Worm (Caenorhabditis elegans) whole organism, young adult: ENCODE measurements around the gene tag-290.

ENCODE experiments used
- B0261.1 ChIP-seq: sonication (generic microtip); optimal IDR thresholded peaks from 2 replicates; lab custom pipeline; 2016; ENCODE audit warnings: mild to moderate bottlenecking, missing genetic modification characterization, moderate library complexity, missing compliant biosample characterization
- C06A6.2 ChIP-seq: fragments of 200-800 bp; sonication (Bioruptor generic); conservative IDR thresholded peaks from 2 replicates; pipeline ENCODE4 v1.3.6; 2022; ENCODE audit warnings: missing genetic modification characterization, missing compliant biosample characterization
- D2030.7 ChIP-seq: fragments of 200-800 bp; sonication (Bioruptor generic); IDR thresholded peaks from 2 replicates; pipeline ENCODE4 v1.3.6; 2022; ENCODE audit warnings: missing genetic modification reagents, missing genetic modification characterization, missing compliant biosample characterization
- F10E7.11 ChIP-seq: sonication (generic microtip); optimal IDR thresholded peaks from 2 replicates; lab custom pipeline; 2017; ENCODE audit warnings: mild to moderate bottlenecking, missing genetic modification characterization, moderate library complexity, missing compliant biosample characterization
- F49E8.2 ChIP-seq: sonication (generic microtip); optimal IDR thresholded peaks from 3 replicates; lab custom pipeline; 2017; ENCODE audit warnings: missing genetic modification characterization, mild to moderate bottlenecking, missing compliant biosample characterization, antibody characterized with exemption, moderate library complexity; ENCODE audit not compliant: insufficient read depth
- F55B11.4 ChIP-seq: sonication (generic microtip); optimal IDR thresholded peaks from 2 replicates; lab custom pipeline; 2016; ENCODE audit warnings: missing compliant biosample characterization, missing genetic modification characterization, borderline replicate concordance; ENCODE audit not compliant: insufficient read depth
- F57A8.1 ChIP-seq: fragments of 200-800 bp; sonication (Bioruptor generic); optimal IDR thresholded peaks from 2 replicates; lab custom pipeline; 2018; ENCODE audit warnings: mild to moderate bottlenecking, missing genetic modification characterization, moderate library complexity, missing compliant biosample characterization
- K11D2.4 ChIP-seq: fragments of 200-800 bp; sonication (Bioruptor generic); IDR thresholded peaks from 2 replicates; pipeline ENCODE4 v1.3.6; 2022; ENCODE audit warnings: missing genetic modification reagents, missing genetic modification characterization, missing compliant biosample characterization
- T07F8.4 ChIP-seq: sonication (generic microtip); optimal IDR thresholded peaks from 2 replicates; lab custom pipeline; 2016; ENCODE audit warnings: mild to moderate bottlenecking, missing genetic modification characterization, moderate library complexity, missing compliant biosample characterization
- Y67H2A.10 ChIP-seq: fragments of 200-800 bp; sonication (Bioruptor generic); conservative IDR thresholded peaks from 2 replicates; pipeline ENCODE4 v1.3.6; 2022; ENCODE audit warnings: missing genetic modification reagents, missing genetic modification characterization, missing compliant biosample characterization
- ZK185.1 ChIP-seq: sonication (generic microtip); optimal IDR thresholded peaks from 2 replicates; lab custom pipeline; 2016; ENCODE audit warnings: mild to moderate bottlenecking, missing genetic modification characterization, missing compliant biosample characterization; ENCODE audit not compliant: poor library complexity, severe bottlenecking
- ama-1 ChIP-seq, 3 experiments: fragments of 150-350 bp in 1 of 3; sonication (generic microtip) in 2 of 3; optimal IDR thresholded peaks; 2 replicates each; lab custom pipeline; 2014 to 2018; ENCODE audit warnings: missing biosample characterization in 2 of 3, missing genetic modification characterization in 2 of 3, missing genetic modification reagents in 2 of 3
- aptf-2 ChIP-seq: fragments of 200-800 bp; sonication (Bioruptor generic); conservative IDR thresholded peaks from 2 replicates; pipeline ENCODE4 v1.3.6; 2022; ENCODE audit warnings: missing genetic modification reagents, missing genetic modification characterization, missing compliant biosample characterization
- aptf-3 ChIP-seq: fragments of 200-800 bp; sonication (Bioruptor generic); IDR thresholded peaks from 2 replicates; pipeline ENCODE4 v1.3.6; 2022; ENCODE audit warnings: missing genetic modification characterization, missing compliant biosample characterization
- atf-7 ChIP-seq: sonication (generic microtip); optimal IDR thresholded peaks from 2 replicates; lab custom pipeline; 2017; ENCODE audit warnings: mild to moderate bottlenecking, missing genetic modification characterization, missing compliant biosample characterization
- athp-1 ChIP-seq: sonication (generic microtip); optimal IDR thresholded peaks from 2 replicates; lab custom pipeline; 2017; ENCODE audit warnings: mild to moderate bottlenecking, missing genetic modification characterization, missing compliant biosample characterization
- attf-5 ChIP-seq: fragments of 200-800 bp; sonication (Bioruptor generic); optimal IDR thresholded peaks from 2 replicates; lab custom pipeline; 2018; ENCODE audit warnings: mild to moderate bottlenecking, missing genetic modification characterization, missing compliant biosample characterization
- attf-6 ChIP-seq: fragments of 200-800 bp; sonication (Bioruptor generic); IDR thresholded peaks from 2 replicates; pipeline ENCODE4 v1.3.6; 2022; ENCODE audit warnings: missing genetic modification reagents, missing genetic modification characterization, missing compliant biosample characterization
- cebp-2 ChIP-seq: fragments of 200-800 bp; sonication (Bioruptor generic); IDR thresholded peaks from 2 replicates; pipeline ENCODE4 v1.3.6; 2022; ENCODE audit warnings: missing genetic modification characterization, missing compliant biosample characterization
- ceh-100 ChIP-seq: fragments of 200-800 bp; sonication (Bioruptor generic); IDR thresholded peaks from 2 replicates; pipeline ENCODE4 v1.3.6; 2022; ENCODE audit warnings: missing genetic modification reagents, missing genetic modification characterization, missing compliant biosample characterization
- ceh-91 ChIP-seq: fragments of 200-800 bp; sonication (Bioruptor generic); IDR thresholded peaks from 2 replicates; pipeline ENCODE4 v1.3.6; 2022; ENCODE audit warnings: missing genetic modification reagents, missing genetic modification characterization, missing compliant biosample characterization
- chd-7 ChIP-seq: sonication (generic microtip); optimal IDR thresholded peaks from 2 replicates; lab custom pipeline; 2016; ENCODE audit warnings: mild to moderate bottlenecking, missing genetic modification characterization, moderate library complexity, missing compliant biosample characterization
- dox-1 ChIP-seq: fragments of 200-800 bp; sonication (Bioruptor generic); IDR thresholded peaks from 2 replicates; pipeline ENCODE4 v1.3.6; 2022; ENCODE audit warnings: missing genetic modification reagents, missing genetic modification characterization, missing compliant biosample characterization
- dpff-1 ChIP-seq: sonication (generic microtip); optimal IDR thresholded peaks from 2 replicates; lab custom pipeline; 2017; ENCODE audit warnings: mild to moderate bottlenecking, missing genetic modification characterization, missing compliant biosample characterization
- egl-18 ChIP-seq: fragments of 200-800 bp; sonication (Bioruptor generic); IDR thresholded peaks from 2 replicates; pipeline ENCODE4 v1.3.6; 2022; ENCODE audit warnings: missing genetic modification reagents, missing genetic modification characterization, missing compliant biosample characterization
- egl-44 ChIP-seq: fragments of 200-800 bp; sonication (Bioruptor generic); IDR thresholded peaks from 2 replicates; pipeline ENCODE4 v1.3.6; 2022; ENCODE audit warnings: missing genetic modification reagents, missing genetic modification characterization, missing compliant biosample characterization
- egrh-3 ChIP-seq: fragments of 200-800 bp; sonication (Bioruptor generic); IDR thresholded peaks from 2 replicates; pipeline ENCODE4 v1.3.6; 2022; ENCODE audit warnings: missing genetic modification reagents, missing genetic modification characterization, missing compliant biosample characterization
- let-526 ChIP-seq: fragments of 200-800 bp; sonication (Bioruptor generic); IDR thresholded peaks from 2 replicates; pipeline ENCODE4 v1.3.6; 2022; ENCODE audit warnings: missing genetic modification reagents, missing genetic modification characterization, missing compliant biosample characterization
- lin-26 ChIP-seq: fragments of 200-800 bp; sonication (Bioruptor generic); IDR thresholded peaks from 2 replicates; pipeline ENCODE4 v1.3.6; 2022; ENCODE audit warnings: missing genetic modification reagents, missing genetic modification characterization, missing compliant biosample characterization
- lin-40 ChIP-seq: sonication (generic microtip); optimal IDR thresholded peaks from 2 replicates; lab custom pipeline; 2016; ENCODE audit warnings: missing genetic modification characterization, mild to moderate bottlenecking, missing compliant biosample characterization, missing genotype, missing genetic modification reagents
- lsl-1 ChIP-seq: fragments of 200-800 bp; sonication (Bioruptor generic); optimal IDR thresholded peaks from 2 replicates; lab custom pipeline; 2018; ENCODE audit warnings: mild to moderate bottlenecking, missing genetic modification characterization, moderate library complexity, missing compliant biosample characterization
- madf-3 ChIP-seq: fragments of 200-800 bp; sonication (Bioruptor generic); IDR thresholded peaks from 2 replicates; pipeline ENCODE4 v1.3.6; 2022; ENCODE audit warnings: missing genetic modification reagents, missing genetic modification characterization, missing compliant biosample characterization
- madf-6 ChIP-seq: fragments of 200-800 bp; sonication (Bioruptor generic); IDR thresholded peaks from 2 replicates; pipeline ENCODE4 v1.3.6; 2022; ENCODE audit warnings: missing genetic modification reagents, missing genetic modification characterization, missing compliant biosample characterization
- mxl-1 ChIP-seq: sonication (generic microtip); optimal IDR thresholded peaks from 2 replicates; lab custom pipeline; 2016; ENCODE audit warnings: missing genetic modification characterization, missing compliant biosample characterization
- nhr-120 ChIP-seq: fragments of 200-800 bp; sonication (Bioruptor generic); IDR thresholded peaks from 2 replicates; pipeline ENCODE4 v1.3.6; 2022; ENCODE audit warnings: missing genetic modification characterization, missing compliant biosample characterization
- nhr-80 ChIP-seq: sonication (generic microtip); optimal IDR thresholded peaks from 2 replicates; lab custom pipeline; 2016; ENCODE audit warnings: missing genetic modification characterization, missing compliant biosample characterization
- nhr-90 ChIP-seq: sonication (generic microtip); optimal IDR thresholded peaks from 2 replicates; lab custom pipeline; 2016; ENCODE audit warnings: missing genotype, mild to moderate bottlenecking, missing genetic modification characterization, missing compliant biosample characterization
- rec-8 ChIP-seq, 2 experiments: sonication (generic microtip); optimal IDR thresholded peaks; 2 replicates each; lab custom pipeline; 2016; ENCODE audit warnings: mild to moderate bottlenecking in 2 of 2, missing genetic modification characterization in 2 of 2, missing genetic modification reagents in 2 of 2, missing genotype in 2 of 2, missing biosample characterization in 1 of 2, missing compliant biosample characterization in 1 of 2, moderate library complexity in 1 of 2
- sea-2 ChIP-seq: fragments of 200-800 bp; sonication (Bioruptor generic); IDR thresholded peaks from 2 replicates; pipeline ENCODE4 v1.3.6; 2022; ENCODE audit warnings: missing genetic modification characterization, missing compliant biosample characterization
- snpc-1.1 ChIP-seq: sonication (generic microtip); optimal IDR thresholded peaks from 2 replicates; lab custom pipeline; 2017; ENCODE audit warnings: missing genetic modification characterization, mild to moderate bottlenecking, missing compliant biosample characterization, antibody characterized with exemption, moderate library complexity, missing genotype, missing genetic modification reagents; ENCODE audit not compliant: insufficient read depth
- snpc-3.4 ChIP-seq: sonication (generic microtip); optimal IDR thresholded peaks from 2 replicates; lab custom pipeline; 2017; ENCODE audit warnings: missing genetic modification characterization, mild to moderate bottlenecking, missing compliant biosample characterization, antibody characterized with exemption, moderate library complexity, missing genotype, missing genetic modification reagents
- snpc-4 ChIP-seq, 5 experiments: fragments of 150-350 bp in 1 of 5; sonication (generic microtip) in 4 of 5; optimal IDR thresholded peaks; 2 replicates each; lab custom pipeline; 2014 to 2018; ENCODE audit warnings: missing genetic modification characterization in 5 of 5, missing biosample characterization in 3 of 5, antibody characterized with exemption in 2 of 5, mild to moderate bottlenecking in 2 of 5, missing compliant biosample characterization in 2 of 5, missing genotype in 2 of 5, moderate library complexity in 2 of 5, missing genetic modification reagents in 1 of 5
- unc-62 ChIP-seq: fragments of 150-350 bp; optimal IDR thresholded peaks from 2 replicates; lab custom pipeline; 2014; ENCODE audit warnings: missing biosample characterization, missing genetic modification reagents, missing genetic modification characterization
- zim-3 ChIP-seq: sonication (generic microtip); optimal IDR thresholded peaks from 2 replicates; lab custom pipeline; 2017; ENCODE audit warnings: mild to moderate bottlenecking, missing genetic modification characterization, moderate library complexity, missing compliant biosample characterization
- ztf-18 ChIP-seq: sonication (generic microtip); optimal IDR thresholded peaks from 2 replicates; lab custom pipeline; 2016; ENCODE audit warnings: missing genotype, mild to moderate bottlenecking, missing genetic modification characterization, missing compliant biosample characterization
- ztf-25 ChIP-seq: fragments of 200-800 bp; sonication (Bioruptor generic); IDR thresholded peaks from 2 replicates; pipeline ENCODE4 v1.3.6; 2022; ENCODE audit warnings: missing genetic modification reagents, missing genetic modification characterization, missing compliant biosample characterization
- ztf-3 ChIP-seq: fragments of 200-800 bp; sonication (Bioruptor generic); optimal IDR thresholded peaks from 2 replicates; lab custom pipeline; 2018; ENCODE audit warnings: mild to moderate bottlenecking, missing genetic modification characterization, missing compliant biosample characterization

tag-290 gene

ce11 chrV:11610481-11610880, 2.6 kb upstream of the tag-290 start, which contains the start of gene sas-5 (continued):
- no peak for TF ChIP-seq let-526
- TF ChIP-seq snpc-4 (GFP tag; optimal IDR thresholded peaks at IDR 0.05; lab: Kevin White, UChicago): no peak
- TF ChIP-seq snpc-4 (tag; optimal IDR thresholded peaks at IDR 0.05; lab: Kevin White, UChicago): peak in 3 of 4 experiments; percentile 70 to 77 (median 76)
- TF ChIP-seq K11D2.4: no peak
- TF ChIP-seq cebp-2: no peak
- TF ChIP-seq F10E7.11 (tag; lab: Kevin White, UChicago): no peak
- TF ChIP-seq F55B11.4 (tag; lab: Kevin White, UChicago): no peak
- peak; percentile 75 for TF ChIP-seq D2030.7 (GFP tag; lab: Robert Waterston, UW)
- TF ChIP-seq atf-7 (tag; lab: Kevin White, UChicago): peak; percentile 10
- peak; percentile 27; the same call in 1 of the 2 replicates for TF ChIP-seq egrh-3
- TF ChIP-seq aptf-2 (GFP tag; lab: Robert Waterston, UW): no peak
- peak in 1 of 2 experiments; percentile 50 for TF ChIP-seq rec-8 (tag; optimal IDR thresholded peaks at IDR 0.05; lab: Kevin White, UChicago)
- peak; percentile 29 for TF ChIP-seq nhr-80 (tag; lab: Kevin White, UChicago)
- peak; percentile 67 for TF ChIP-seq ceh-91 (GFP tag; lab: Robert Waterston, UW)
- TF ChIP-seq athp-1: peak; percentile 58
- no peak for TF ChIP-seq zim-3 (tag; lab: Kevin White, UChicago)
- no peak for TF ChIP-seq Y67H2A.10 (GFP tag; lab: Robert Waterston, UW)
- no peak for TF ChIP-seq ztf-3 (GFP tag; lab: Kevin White, UChicago)
- no peak for TF ChIP-seq mxl-1
- TF ChIP-seq egl-18 (GFP tag; lab: Robert Waterston, UW): no peak
- peak; percentile 87 for TF ChIP-seq dox-1 (GFP tag; lab: Robert Waterston, UW)
- peak; percentile 67 for TF ChIP-seq ztf-18 (tag; lab: Kevin White, UChicago)
- no peak for TF ChIP-seq ama-1 (optimal IDR thresholded peaks at IDR 0.05; lab: Kevin White, UChicago)
- TF ChIP-seq ama-1 (GFP tag; optimal IDR thresholded peaks at IDR 0.05; lab: Kevin White, UChicago): no peak
- TF ChIP-seq F49E8.2: no peak
- TF ChIP-seq egl-44 (GFP tag; lab: Robert Waterston, UW): no peak
- peak; percentile 54 for TF ChIP-seq attf-5 (GFP tag; lab: Kevin White, UChicago)
- TF ChIP-seq lin-26 (GFP tag; lab: Robert Waterston, UW): peak; percentile 35; the same call in 1 of the 2 replicates
- peak; percentile 9 for TF ChIP-seq nhr-90 (tag; lab: Kevin White, UChicago)
- TF ChIP-seq snpc-3.4: peak; percentile 88
- peak; percentile 73 for TF ChIP-seq ZK185.1 (tag; lab: Kevin White, UChicago)
- TF ChIP-seq B0261.1: no peak
- TF ChIP-seq dpff-1 (tag; lab: Kevin White, UChicago): no peak
- peak; percentile 82 for TF ChIP-seq ceh-100
- 0 out of 2 replicates have a peak, but pooled peaks have one; percentile 51 for TF ChIP-seq C06A6.2 (GFP tag; lab: Robert Waterston, UW)
- TF ChIP-seq unc-62 (GFP tag; lab: Kevin White, UChicago): no peak
- peak; percentile 93 for TF ChIP-seq madf-6
- TF ChIP-seq madf-3 (GFP tag; lab: Robert Waterston, UW): no peak
- peak; percentile 65 for TF ChIP-seq snpc-1.1 (tag; lab: Kevin White, UChicago)
- peak; percentile 67 for TF ChIP-seq lsl-1
- no peak for TF ChIP-seq chd-7 (tag; lab: Kevin White, UChicago)
- TF ChIP-seq ztf-25 (GFP tag; lab: Robert Waterston, UW): 0 out of 2 replicates have a peak, but pooled peaks have one; percentile 37
- TF ChIP-seq nhr-120 (GFP tag; lab: Robert Waterston, UW): no peak
- no peak for TF ChIP-seq F57A8.1
- 0 out of 2 replicates have a peak, but pooled peaks have one; percentile 10 for TF ChIP-seq attf-6 (GFP tag; lab: Robert Waterston, UW)
- TF ChIP-seq sea-2 (GFP tag; lab: Robert Waterston, UW): no peak
- no peak for TF ChIP-seq aptf-3 (GFP tag; lab: Robert Waterston, UW)
- peak; percentile 18 for TF ChIP-seq T07F8.4 (tag; lab: Kevin White, UChicago)
- TF ChIP-seq lin-40 (tag; lab: Kevin White, UChicago): peak; percentile 51
